Fruit fly (Drosophila melanogaster) whole organism: ENCODE results near the gene Prx5.

Experiments used
- CG8478 ChIP-seq: fragments of >200 bp; optimal IDR thresholded peaks from 2 replicates; lab custom pipeline; 2018; ENCODE audit warnings: inconsistent platforms
- Dll ChIP-seq: fragments of >200 bp; optimal IDR thresholded peaks from 2 replicates; lab custom pipeline; 2017
- EcR ChIP-seq, 2 experiments: fragments of >200 bp; optimal IDR thresholded peaks; 2 replicates each; lab custom pipeline; 2017; ENCODE audit warnings: missing biosample characterization in 2 of 2, missing genetic modification characterization in 2 of 2, missing genetic modification reagents in 2 of 2
- pan ChIP-seq: fragments of >200 bp; optimal IDR thresholded peaks from 2 replicates; lab custom pipeline; 2017
- usp ChIP-seq: fragments of >200 bp; optimal IDR thresholded peaks from 2 replicates; lab custom pipeline; 2017; ENCODE audit warnings: missing biosample characterization, missing genetic modification characterization, mixed read lengths

dm6 chr3R:18196991-18197801 is 30.1 kb upstream of the Prx5 start:
- TF ChIP-seq usp (GFP tag; lab: Kevin White, UChicago) = no peak
- TF ChIP-seq CG8478 (lab: Kevin White, UChicago) = peak; percentile 51
- no peak for TF ChIP-seq pan (lab: Kevin White, UChicago)
- TF ChIP-seq EcR (GFP tag; optimal IDR thresholded peaks at IDR 0.05; lab: Kevin White, UChicago) = no peak
- peak; percentile 98 for TF ChIP-seq Dll (lab: Kevin White, UChicago)
